Fruit fly (Drosophila melanogaster) whole organism: Measurements from ENCODE around the gene CecA1.
A peak's percentile ranks its signal among the peaks of the same experiment; 100 is the strongest.

Experiments used
- CG8478 ChIP-seq: fragments of >200 bp; optimal IDR thresholded peaks from 2 replicates; lab custom pipeline; 2018; ENCODE audit warnings: inconsistent platforms
- Dll ChIP-seq: fragments of >200 bp; optimal IDR thresholded peaks from 2 replicates; lab custom pipeline; 2017
- EcR ChIP-seq, 2 experiments: fragments of >200 bp; optimal IDR thresholded peaks; 2 replicates each; lab custom pipeline; 2017; ENCODE audit warnings: missing biosample characterization in 2 of 2, missing genetic modification characterization in 2 of 2, missing genetic modification reagents in 2 of 2
- pan ChIP-seq: fragments of >200 bp; optimal IDR thresholded peaks from 2 replicates; lab custom pipeline; 2017
- psq ChIP-seq: fragments of >200 bp; optimal IDR thresholded peaks from 2 replicates; lab custom pipeline; 2017
- usp ChIP-seq: fragments of >200 bp; optimal IDR thresholded peaks from 2 replicates; lab custom pipeline; 2017; ENCODE audit warnings: missing biosample characterization, missing genetic modification characterization, mixed read lengths

The CecA1 gene

dm6 chr3R:30189398-30189797 lies 21.3 kb upstream of the CecA1 start:
- TF ChIP-seq CG8478 (lab: Kevin White, UChicago), result no peak
- TF ChIP-seq psq (lab: Kevin White, UChicago), result no peak
- no peak for TF ChIP-seq EcR (GFP tag; optimal IDR thresholded peaks at IDR 0.05; lab: Kevin White, UChicago)
- TF ChIP-seq pan (lab: Kevin White, UChicago), result no peak
- no peak for TF ChIP-seq Dll (lab: Kevin White, UChicago)
- TF ChIP-seq usp (GFP tag; lab: Kevin White, UChicago), result no peak

- TF ChIP-seq pan (lab: Kevin White, UChicago) (no peak), EcR (GFP tag; optimal IDR thresholded peaks at IDR 0.05; lab: Kevin White, UChicago) (no peak), Dll (lab: Kevin White, UChicago) (peak; percentile 18)
Measured at dm6 chr3R:30189836-30190235, 20.8 kb upstream of the CecA1 start.

- no peak for TF ChIP-seq Dll (lab: Kevin White, UChicago)
- TF ChIP-seq psq (lab: Kevin White, UChicago), result no peak
- no peak for TF ChIP-seq EcR (GFP tag; optimal IDR thresholded peaks at IDR 0.05; lab: Kevin White, UChicago)
- TF ChIP-seq pan (lab: Kevin White, UChicago), result no peak
- no peak for TF ChIP-seq usp (GFP tag; lab: Kevin White, UChicago)
- no peak for TF ChIP-seq CG8478 (lab: Kevin White, UChicago)
Measured at dm6 chr3R:30191047-30191446, 19.6 kb upstream of the CecA1 start, which contains the start of gene CG9747. Gene CG9747 (minus strand): TSS chr3R:30191252.

- TF ChIP-seq psq (lab: Kevin White, UChicago) (no peak), pan (lab: Kevin White, UChicago) (peak; percentile 93)
Measured at dm6 chr3R:30191462-30191874, 19.2 kb upstream of the CecA1 start.

- TF ChIP-seq EcR (GFP tag; optimal IDR thresholded peaks at IDR 0.05; lab: Kevin White, UChicago), result no peak
- no peak for TF ChIP-seq psq (lab: Kevin White, UChicago)
- no peak for TF ChIP-seq pan (lab: Kevin White, UChicago)
- no peak for TF ChIP-seq CG8478 (lab: Kevin White, UChicago)
- no peak for TF ChIP-seq usp (GFP tag; lab: Kevin White, UChicago)
- no peak for TF ChIP-seq Dll (lab: Kevin White, UChicago)
Measured at dm6 chr3R:30193826-30194225, 16.8 kb upstream of the CecA1 start.

dm6 chr3R:30195606-30196049 lies 15.0 kb upstream of the CecA1 start:
- TF ChIP-seq EcR (GFP tag; optimal IDR thresholded peaks at IDR 0.05; lab: Kevin White, UChicago), result no peak
- TF ChIP-seq usp (GFP tag; lab: Kevin White, UChicago), result no peak
- TF ChIP-seq pan (lab: Kevin White, UChicago), result no peak
- TF ChIP-seq psq (lab: Kevin White, UChicago), result no peak
- TF ChIP-seq CG8478 (lab: Kevin White, UChicago), result no peak
- no peak for TF ChIP-seq Dll (lab: Kevin White, UChicago)

- TF ChIP-seq pan (lab: Kevin White, UChicago) (no peak), usp (GFP tag; lab: Kevin White, UChicago) (no peak), EcR (GFP tag; optimal IDR thresholded peaks at IDR 0.05; lab: Kevin White, UChicago) (no peak), CG8478 (lab: Kevin White, UChicago) (no peak), psq (lab: Kevin White, UChicago) (no peak), Dll (lab: Kevin White, UChicago) (no peak)
Measured at dm6 chr3R:30196128-30196527, 14.5 kb upstream of the CecA1 start, which contains the start of gene CG15531. Gene CG15531 (minus strand): TSS chr3R:30196228.

- TF ChIP-seq usp (GFP tag; lab: Kevin White, UChicago), result no peak
- no peak for TF ChIP-seq psq (lab: Kevin White, UChicago)
- TF ChIP-seq EcR (GFP tag; optimal IDR thresholded peaks at IDR 0.05; lab: Kevin White, UChicago), result no peak
- TF ChIP-seq pan (lab: Kevin White, UChicago), result no peak
- no peak for TF ChIP-seq Dll (lab: Kevin White, UChicago)
- no peak for TF ChIP-seq CG8478 (lab: Kevin White, UChicago)
Measured at dm6 chr3R:30197796-30198195, 12.9 kb upstream of the CecA1 start.

- TF ChIP-seq CG8478 (lab: Kevin White, UChicago) (no peak), usp (GFP tag; lab: Kevin White, UChicago) (no peak), psq (lab: Kevin White, UChicago) (no peak), Dll (lab: Kevin White, UChicago) (no peak), EcR (GFP tag; optimal IDR thresholded peaks at IDR 0.05; lab: Kevin White, UChicago) (no peak), pan (lab: Kevin White, UChicago) (no peak)
Measured at dm6 chr3R:30198793-30199192, 11.9 kb upstream of the CecA1 start.

- TF ChIP-seq CG8478 (lab: Kevin White, UChicago), result no peak
- no peak for TF ChIP-seq pan (lab: Kevin White, UChicago)
- no peak for TF ChIP-seq psq (lab: Kevin White, UChicago)
- TF ChIP-seq Dll (lab: Kevin White, UChicago), result no peak
- no peak for TF ChIP-seq EcR (GFP tag; optimal IDR thresholded peaks at IDR 0.05; lab: Kevin White, UChicago)
- TF ChIP-seq usp (GFP tag; lab: Kevin White, UChicago), result no peak
Measured at dm6 chr3R:30200091-30200698, 10.5 kb upstream of the CecA1 start.

- TF ChIP-seq psq (lab: Kevin White, UChicago) (no peak), CG8478 (lab: Kevin White, UChicago) (no peak), usp (GFP tag; lab: Kevin White, UChicago) (no peak), pan (lab: Kevin White, UChicago) (no peak), EcR (GFP tag; optimal IDR thresholded peaks at IDR 0.05; lab: Kevin White, UChicago) (no peak), Dll (lab: Kevin White, UChicago) (no peak)
Measured at dm6 chr3R:30201064-30201463, 9.6 kb upstream of the CecA1 start.

- TF ChIP-seq usp (GFP tag; lab: Kevin White, UChicago), result no peak
- TF ChIP-seq pan (lab: Kevin White, UChicago), result no peak
- TF ChIP-seq EcR (GFP tag; optimal IDR thresholded peaks at IDR 0.05; lab: Kevin White, UChicago), result no peak
- TF ChIP-seq CG8478 (lab: Kevin White, UChicago), result no peak
- TF ChIP-seq psq (lab: Kevin White, UChicago), result no peak
- no peak for TF ChIP-seq Dll (lab: Kevin White, UChicago)
Measured at dm6 chr3R:30202898-30203103, 7.9 kb upstream of the CecA1 start, which contains the start of gene CG9743. Gene CG9743 (minus strand): TSS chr3R:30202998.
